Fruit fly (Drosophila melanogaster): ENCODE results near the gene Sfp26Ad.

DNA sequence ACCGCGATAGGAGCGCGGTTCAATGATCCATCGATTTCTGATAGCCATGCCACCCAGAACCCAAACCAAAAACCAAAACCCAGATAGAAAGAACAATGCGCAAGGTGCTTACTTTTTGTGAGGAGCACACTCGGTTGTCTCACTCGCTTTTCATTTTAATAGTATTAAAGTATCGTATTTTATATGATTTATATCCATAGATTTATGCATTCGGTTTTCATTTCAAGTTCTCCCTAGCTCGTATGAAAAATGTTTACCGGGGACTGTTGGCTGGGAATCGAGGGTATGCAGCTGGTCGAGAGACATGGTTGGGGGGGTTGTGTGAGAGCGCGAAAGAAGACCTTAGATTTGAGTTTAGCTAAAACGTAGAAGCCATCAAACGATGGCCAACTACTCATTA, 28.9 kb upstream of the Sfp26Ad start:
- TF ChIP-seq CG8159 (tag; optimal IDR thresholded peaks at IDR 0.05), result no peak
- no peak for TF ChIP-seq CG17806 (tag; optimal IDR thresholded peaks at IDR 0.05)
- no peak for TF ChIP-seq CG10348 (GFP tag; IDR thresholded peaks at IDR 0.05)
- TF ChIP-seq Pif1B (GFP tag; optimal IDR thresholded peaks at IDR 0.05), result no peak
- TF ChIP-seq CG12605 (GFP tag; IDR thresholded peaks at IDR 0.05), result no peak
- no peak for TF ChIP-seq CG14655 (GFP tag; optimal IDR thresholded peaks at IDR 0.05)
- no peak for TF ChIP-seq CG34367 (tag; optimal IDR thresholded peaks at IDR 0.05)
- no peak for TF ChIP-seq CG9948 (tag; optimal IDR thresholded peaks at IDR 0.05)
